ENCODE assay signal across 2 fruit fly cellular contexts in the genomic region with DNA sequence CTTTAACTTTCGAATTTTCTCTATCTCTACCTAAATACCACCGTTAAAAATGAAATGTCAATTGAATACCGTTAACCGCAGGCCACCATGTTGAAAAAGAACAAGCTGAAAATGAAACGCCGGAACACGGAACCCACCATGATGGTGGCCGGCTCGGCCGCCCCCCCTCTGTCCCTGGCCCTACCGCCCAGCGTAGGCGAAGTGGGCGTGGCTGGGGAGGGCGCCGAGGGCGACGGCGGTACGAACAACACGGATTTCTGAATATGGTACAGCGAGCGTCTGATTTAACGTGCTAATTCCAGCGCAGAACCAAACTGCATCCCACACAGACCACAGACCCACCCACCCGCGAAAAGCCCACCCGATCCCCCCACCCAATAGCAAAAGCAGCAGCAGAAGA.
TF ChIP-seq lines count a peak whose summit lies in the region.

No protein-coding gene starts in this region.

- TF ChIP-seq CTCF in whole organism, embryonic (GFP tag; optimal IDR thresholded peaks at IDR 0.05; lab: Kevin White, UChicago), result no peak

TF ChIP-seq in whole organism, embryonic, 481 proteins besides CTCF, POLR2A, EP300 and RAD21:
- peak; percentile 42 for TF ChIP-seq Hr39 (optimal IDR thresholded peaks at IDR 0.05; lab: Kevin White, UChicago)
- TF ChIP-seq hb (GFP tag; IDR thresholded peaks at IDR 0.05; lab: Robert Waterston, UW; ENCODE audit: partially characterized antibody), result peak; percentile 21; the same call in 1 of the 3 replicates
- TF ChIP-seq CG6791 (GFP tag; IDR thresholded peaks at IDR 0.05; lab: Robert Waterston, UW; ENCODE audit: partially characterized antibody), result 0 out of 3 replicates have a peak, but pooled peaks have one; percentile 7
- TF ChIP-seq Bteb2 (GFP tag; optimal IDR thresholded peaks at IDR 0.05; lab: Kevin White, UChicago), result no peak
- TF ChIP-seq croc (GFP tag; conservative IDR thresholded peaks at IDR 0.05; lab: Robert Waterston, UW), result no peak
- TF ChIP-seq CG4617 (GFP tag; optimal IDR thresholded peaks at IDR 0.05; lab: Kevin White, UChicago; ENCODE audit: borderline replicate concordance), result no peak
- no peak for TF ChIP-seq NC2α (GFP tag; optimal IDR thresholded peaks at IDR 0.05; lab: Kevin White, UChicago)

TF ChIP-seq in whole organism, wandering third instar larva, 38 proteins besides CTCF, POLR2A, EP300 and RAD21:
- TF ChIP-seq jim (GFP tag; optimal IDR thresholded peaks at IDR 0.05; lab: Kevin White, UChicago) (no peak), br (GFP tag; optimal IDR thresholded peaks at IDR 0.05; lab: Kevin White, UChicago) (no peak), fru (GFP tag; optimal IDR thresholded peaks at IDR 0.05; lab: Kevin White, UChicago) (no peak), Myc (optimal IDR thresholded peaks at IDR 0.05; lab: Kevin White, UChicago) (no peak), Mio (GFP tag; optimal IDR thresholded peaks at IDR 0.05; lab: Kevin White, UChicago) (no peak), Dif (GFP tag; optimal IDR thresholded peaks at IDR 0.05; lab: Kevin White, UChicago; ENCODE audit: partially characterized antibody) (no peak), Hr83 (GFP tag; optimal IDR thresholded peaks at IDR 0.05; lab: Kevin White, UChicago; ENCODE audit: poor library complexity, severe bottlenecking) (no peak), GATAd (GFP tag; optimal IDR thresholded peaks at IDR 0.05; lab: Kevin White, UChicago) (no peak), Dfd (GFP tag; optimal IDR thresholded peaks at IDR 0.05; lab: Kevin White, UChicago) (peak; percentile 93)
